In the genomic region with DNA sequence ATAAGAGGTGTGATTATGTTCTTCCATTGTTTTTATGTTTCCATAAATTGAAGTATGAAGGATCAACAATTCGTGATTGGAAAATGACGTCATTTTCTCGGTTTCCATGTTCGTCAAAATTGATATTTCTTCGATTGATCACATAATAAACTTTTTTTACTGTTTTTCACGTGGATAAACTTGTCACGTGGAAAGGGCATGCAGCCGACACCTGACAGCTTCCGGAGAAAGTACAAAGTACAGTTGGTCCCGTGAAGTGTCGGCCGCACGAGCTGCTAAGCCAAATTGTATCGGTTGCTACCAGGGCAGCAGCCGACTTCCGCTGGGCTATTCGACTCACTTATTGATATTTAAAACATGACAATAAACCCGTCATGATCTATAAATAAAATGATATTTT, we compare ENCODE assay signal across 6 worm cellular contexts.
TF ChIP-seq lines count a peak whose summit lies in the region.

No protein-coding gene starts in this region.

TF ChIP-seq in whole organism, L1 larva, 84 proteins besides CTCF, POLR2A, EP300 and RAD21 (continues in another document):
- no peak for TF ChIP-seq elt-3 (tag; optimal IDR thresholded peaks at IDR 0.05; lab: Kevin White, UChicago)
- TF ChIP-seq nhr-47 (tag; optimal IDR thresholded peaks at IDR 0.05; lab: Kevin White, UChicago) = peak; percentile 40
- peak; percentile 57 for TF ChIP-seq nhr-71 (tag; optimal IDR thresholded peaks at IDR 0.05; lab: Kevin White, UChicago)
- no peak for TF ChIP-seq C04F5.9 (tag; optimal IDR thresholded peaks at IDR 0.05; lab: Kevin White, UChicago)
- no peak for TF ChIP-seq nhr-12 (tag; optimal IDR thresholded peaks at IDR 0.05; lab: Kevin White, UChicago)
- TF ChIP-seq lsy-2 (tag; optimal IDR thresholded peaks at IDR 0.05; lab: Kevin White, UChicago) = no peak
- peak; percentile 90 for TF ChIP-seq nhr-85 (tag; lab: Kevin White, UChicago)
- no peak for TF ChIP-seq swsn-7 (tag; optimal IDR thresholded peaks at IDR 0.05; lab: Kevin White, UChicago)
- no peak for TF ChIP-seq blmp-1 (tag; optimal IDR thresholded peaks at IDR 0.05; lab: Kevin White, UChicago)
- TF ChIP-seq grh-1 (GFP tag; IDR thresholded peaks at IDR 0.05; lab: Robert Waterston, UW) = 0 out of 2 replicates have a peak, but pooled peaks have one; percentile 14
- 0 out of 2 replicates have a peak, but pooled peaks have one; percentile 21 for TF ChIP-seq nhr-19 (GFP tag; conservative IDR thresholded peaks at IDR 0.05; lab: Robert Waterston, UW)
- TF ChIP-seq F16B12.6 (tag; optimal IDR thresholded peaks at IDR 0.05; lab: Kevin White, UChicago) = no peak
- TF ChIP-seq vab-15 (tag; optimal IDR thresholded peaks at IDR 0.05; lab: Kevin White, UChicago) = no peak
- peak; percentile 59 for TF ChIP-seq nhr-90 (tag; optimal IDR thresholded peaks at IDR 0.05; lab: Kevin White, UChicago; ENCODE audit: poor library complexity)

TF ChIP-seq in whole organism, L2 larva, 48 proteins besides CTCF, POLR2A, EP300 and RAD21 (continues in another document):
- TF ChIP-seq Y55F3AM.14 (GFP tag; optimal IDR thresholded peaks at IDR 0.05; lab: Kevin White, UChicago) (no peak), C34F6.9 (tag; optimal IDR thresholded peaks at IDR 0.05; lab: Kevin White, UChicago) (no peak), snpc-4 (tag; optimal IDR thresholded peaks at IDR 0.05; lab: Kevin White, UChicago) (peak; percentile 57), alr-1 (tag; optimal IDR thresholded peaks at IDR 0.05; lab: Kevin White, UChicago) (no peak), lin-13 (GFP tag; optimal IDR thresholded peaks at IDR 0.05; lab: Kevin White, UChicago) (no peak), sma-9 (GFP tag; optimal IDR thresholded peaks at IDR 0.05; lab: Kevin White, UChicago) (no peak), sma-9 (tag; optimal IDR thresholded peaks at IDR 0.05; lab: Kevin White, UChicago) (no peak), fos-1 (tag; optimal IDR thresholded peaks at IDR 0.05; lab: Kevin White, UChicago) (no peak), dmd-4 (tag; optimal IDR thresholded peaks at IDR 0.05; lab: Kevin White, UChicago) (no peak), gmeb-1 (tag; optimal IDR thresholded peaks at IDR 0.05; lab: Kevin White, UChicago) (no peak), crh-2 (tag; optimal IDR thresholded peaks at IDR 0.05; lab: Kevin White, UChicago) (no peak), nhr-21 (tag; optimal IDR thresholded peaks at IDR 0.05; lab: Kevin White, UChicago) (peak; percentile 28), ztf-4 (tag; optimal IDR thresholded peaks at IDR 0.05; lab: Kevin White, UChicago) (no peak), lsy-2 (tag; optimal IDR thresholded peaks at IDR 0.05; lab: Kevin White, UChicago) (no peak), ztf-11 (tag; optimal IDR thresholded peaks at IDR 0.05; lab: Kevin White, UChicago) (no peak), sma-3 (GFP tag; optimal IDR thresholded peaks at IDR 0.05; lab: Kevin White, UChicago) (peak; percentile 55)

TF ChIP-seq in whole organism, L3 larva, 47 proteins besides CTCF, POLR2A, EP300 and RAD21:
- TF ChIP-seq fkh-2 (tag; optimal IDR thresholded peaks at IDR 0.05; lab: Kevin White, UChicago) = no peak
- peak; percentile 29 for TF ChIP-seq nhr-43 (tag; optimal IDR thresholded peaks at IDR 0.05; lab: Kevin White, UChicago; ENCODE audit: poor library complexity, severe bottlenecking)
- TF ChIP-seq ama-1 (optimal IDR thresholded peaks at IDR 0.05; lab: Kevin White, UChicago) = no peak
- peak; percentile 40 for TF ChIP-seq nhr-25 (tag; optimal IDR thresholded peaks at IDR 0.05; lab: Kevin White, UChicago)
- peak; percentile 67 for TF ChIP-seq snpc-4 (tag; optimal IDR thresholded peaks at IDR 0.05; lab: Kevin White, UChicago)
- peak; percentile 26 for TF ChIP-seq nhr-23 (tag; optimal IDR thresholded peaks at IDR 0.05; lab: Kevin White, UChicago)
TF ChIP-seq in whole organism, L3 larva: peak in this region for 4.

TF ChIP-seq in whole organism, L4 larva, 104 proteins besides CTCF, POLR2A, EP300 and RAD21 (continues in another document):
- peak; percentile 21 for TF ChIP-seq hlh-30 (tag; optimal IDR thresholded peaks at IDR 0.05; lab: Kevin White, UChicago; ENCODE audit: insufficient read depth)
- TF ChIP-seq ces-1 (GFP tag; optimal IDR thresholded peaks at IDR 0.05; lab: Kevin White, UChicago) = no peak
- TF ChIP-seq ZK337.2 (GFP tag; IDR thresholded peaks at IDR 0.05; lab: Robert Waterston, UW) = no peak
- no peak for TF ChIP-seq Y75B8A.6 (GFP tag; IDR thresholded peaks at IDR 0.05; lab: Robert Waterston, UW)
- no peak for TF ChIP-seq arid-1 (GFP tag; conservative IDR thresholded peaks at IDR 0.05; lab: Robert Waterston, UW)
- no peak for TF ChIP-seq ceh-82 (tag; optimal IDR thresholded peaks at IDR 0.05; lab: Kevin White, UChicago)
- TF ChIP-seq D1046.2 (GFP tag; IDR thresholded peaks at IDR 0.05; lab: Robert Waterston, UW) = no peak
- TF ChIP-seq mdl-1 (tag; optimal IDR thresholded peaks at IDR 0.05; lab: Kevin White, UChicago) = no peak
- TF ChIP-seq egl-43 (GFP tag; IDR thresholded peaks at IDR 0.05; lab: Robert Waterston, UW) = no peak
- no peak for TF ChIP-seq ceh-44 (GFP tag; IDR thresholded peaks at IDR 0.05; lab: Robert Waterston, UW)
- TF ChIP-seq spr-3 (GFP tag; optimal IDR thresholded peaks at IDR 0.05; lab: Kevin White, UChicago) = no peak
- 0 out of 2 replicates have a peak, but pooled peaks have one; percentile 23 for TF ChIP-seq mxl-2 (GFP tag; conservative IDR thresholded peaks at IDR 0.05; lab: Robert Waterston, UW)
- TF ChIP-seq hlh-11 (tag; optimal IDR thresholded peaks at IDR 0.05; lab: Kevin White, UChicago) = peak; percentile 69
- TF ChIP-seq vab-7 (GFP tag; IDR thresholded peaks at IDR 0.05; lab: Robert Waterston, UW) = no peak
- no peak for TF ChIP-seq F49E8.2 (tag; optimal IDR thresholded peaks at IDR 0.05; lab: Kevin White, UChicago; ENCODE audit: borderline replicate concordance)
- no peak for TF ChIP-seq mdt-29 (GFP tag; IDR thresholded peaks at IDR 0.05; lab: Robert Waterston, UW)
- TF ChIP-seq daf-19 (GFP tag; conservative IDR thresholded peaks at IDR 0.05; lab: Robert Waterston, UW) = no peak
- no peak for TF ChIP-seq nhr-111 (GFP tag; optimal IDR thresholded peaks at IDR 0.05; lab: Kevin White, UChicago)

TF ChIP-seq in whole organism, mixed stage, embryonic, 35 proteins besides CTCF, POLR2A, EP300 and RAD21:
- TF ChIP-seq ham-2 (GFP tag; optimal IDR thresholded peaks at IDR 0.05; lab: Kevin White, UChicago) (peak; percentile 49), lin-32 (GFP tag; optimal IDR thresholded peaks at IDR 0.05; lab: Kevin White, UChicago) (no peak), tbx-8 (GFP tag; optimal IDR thresholded peaks at IDR 0.05; lab: Kevin White, UChicago) (no peak), ceh-43 (GFP tag; optimal IDR thresholded peaks at IDR 0.05; lab: Kevin White, UChicago) (no peak)

TF ChIP-seq in whole organism, young adult, 124 proteins besides CTCF, POLR2A, EP300 and RAD21 (continues in another document):
- TF ChIP-seq mcd-1 (GFP tag; IDR thresholded peaks at IDR 0.05; lab: Robert Waterston, UW) = no peak
- no peak for TF ChIP-seq lin-35 (GFP tag; optimal IDR thresholded peaks at IDR 0.05; lab: Kevin White, UChicago)
- TF ChIP-seq ztf-28 (GFP tag; IDR thresholded peaks at IDR 0.05; lab: Robert Waterston, UW) = no peak
- TF ChIP-seq Y67H2A.10 (GFP tag; conservative IDR thresholded peaks at IDR 0.05; lab: Robert Waterston, UW) = no peak
- TF ChIP-seq F23B12.7 (tag; optimal IDR thresholded peaks at IDR 0.05; lab: Kevin White, UChicago; ENCODE audit: insufficient read depth) = no peak
- no peak for TF ChIP-seq Y56A3A.18 (GFP tag; IDR thresholded peaks at IDR 0.05; lab: Robert Waterston, UW)
- no peak for TF ChIP-seq ztf-18 (tag; optimal IDR thresholded peaks at IDR 0.05; lab: Kevin White, UChicago)
- TF ChIP-seq ama-1 (optimal IDR thresholded peaks at IDR 0.05; lab: Kevin White, UChicago) = no peak
- TF ChIP-seq ama-1 (GFP tag; optimal IDR thresholded peaks at IDR 0.05; lab: Kevin White, UChicago) = no peak
- TF ChIP-seq rpc-1 (optimal IDR thresholded peaks at IDR 0.05; lab: Kevin White, UChicago) = no peak
- TF ChIP-seq rpc-1 (tag; optimal IDR thresholded peaks at IDR 0.05; lab: Kevin White, UChicago) = no peak
- no peak for TF ChIP-seq madf-6 (GFP tag; IDR thresholded peaks at IDR 0.05; lab: Robert Waterston, UW)
- no peak for TF ChIP-seq ZK185.1 (tag; optimal IDR thresholded peaks at IDR 0.05; lab: Kevin White, UChicago; ENCODE audit: poor library complexity, severe bottlenecking)
- TF ChIP-seq atf-7 (tag; optimal IDR thresholded peaks at IDR 0.05; lab: Kevin White, UChicago) = peak; percentile 50
- TF ChIP-seq ztf-26 (tag; optimal IDR thresholded peaks at IDR 0.05; lab: Kevin White, UChicago) = peak; percentile 61
- TF ChIP-seq hrde-1 (tag; optimal IDR thresholded peaks at IDR 0.05; lab: Kevin White, UChicago; ENCODE audit: borderline replicate concordance) = no peak
- TF ChIP-seq K11D2.4 (GFP tag; IDR thresholded peaks at IDR 0.05; lab: Robert Waterston, UW) = no peak
- TF ChIP-seq repo-1 (tag; optimal IDR thresholded peaks at IDR 0.05; lab: Kevin White, UChicago) = no peak
- TF ChIP-seq cebp-1 (GFP tag; IDR thresholded peaks at IDR 0.05; lab: Robert Waterston, UW) = no peak
- TF ChIP-seq cebp-1 (tag; optimal IDR thresholded peaks at IDR 0.05; lab: Kevin White, UChicago) = no peak
- TF ChIP-seq let-607 (tag; optimal IDR thresholded peaks at IDR 0.05; lab: Kevin White, UChicago) = no peak
- no peak for TF ChIP-seq hlh-26 (GFP tag; conservative IDR thresholded peaks at IDR 0.05; lab: Robert Waterston, UW)
- no peak for TF ChIP-seq tlf-1 (GFP tag; optimal IDR thresholded peaks at IDR 0.05; lab: Kevin White, UChicago)
- TF ChIP-seq F52B5.7 (tag; optimal IDR thresholded peaks at IDR 0.05; lab: Kevin White, UChicago) = no peak
- no peak for TF ChIP-seq snpc-3.4 (tag; optimal IDR thresholded peaks at IDR 0.05; lab: Kevin White, UChicago)
- no peak for TF ChIP-seq bed-2 (GFP tag; IDR thresholded peaks at IDR 0.05; lab: Robert Waterston, UW)
- TF ChIP-seq rec-8 (tag; optimal IDR thresholded peaks at IDR 0.05; lab: Kevin White, UChicago) = no peak
- TF ChIP-seq hmg-20 (GFP tag; IDR thresholded peaks at IDR 0.05; lab: Robert Waterston, UW) = no peak
- TF ChIP-seq zfh-2 (GFP tag; conservative IDR thresholded peaks at IDR 0.05; lab: Robert Waterston, UW) = no peak
- no peak for TF ChIP-seq him-1 (tag; optimal IDR thresholded peaks at IDR 0.05; lab: Kevin White, UChicago)
- no peak for TF ChIP-seq efl-1 (GFP tag; optimal IDR thresholded peaks at IDR 0.05; lab: Kevin White, UChicago)
- no peak for TF ChIP-seq chd-7 (tag; optimal IDR thresholded peaks at IDR 0.05; lab: Kevin White, UChicago)
- TF ChIP-seq tbp1 (GFP tag; optimal IDR thresholded peaks at IDR 0.05; lab: Kevin White, UChicago) = no peak
- no peak for TF ChIP-seq ztf-25 (GFP tag; IDR thresholded peaks at IDR 0.05; lab: Robert Waterston, UW)
- no peak for TF ChIP-seq lin-54 (GFP tag; optimal IDR thresholded peaks at IDR 0.05; lab: Kevin White, UChicago)
- TF ChIP-seq somi-1 (GFP tag; optimal IDR thresholded peaks at IDR 0.05; lab: Kevin White, UChicago) = peak; percentile 18
- TF ChIP-seq egl-18 (GFP tag; IDR thresholded peaks at IDR 0.05; lab: Robert Waterston, UW) = no peak
- TF ChIP-seq akir-1 (GFP tag; optimal IDR thresholded peaks at IDR 0.05; lab: Kevin White, UChicago) = no peak
